Worm (Caenorhabditis elegans): ENCODE data around the gene str-63.

Gene str-63

ce11 chrV:3347486-3347885, 3.9 kb upstream of the str-63 start:
- peak; percentile 57 for TF ChIP-seq F13H6.1 (tag; optimal IDR thresholded peaks at IDR 0.05)
- TF ChIP-seq sma-9 (GFP tag; optimal IDR thresholded peaks at IDR 0.05), result peak; percentile 88
- TF ChIP-seq sma-9 (tag; optimal IDR thresholded peaks at IDR 0.05), result no peak
- peak in 1 of 2 experiments; percentile 36 for TF ChIP-seq lsy-2 (tag; optimal IDR thresholded peaks at IDR 0.05)
- no peak for TF ChIP-seq unc-62 (GFP tag; optimal IDR thresholded peaks at IDR 0.05)

ce11 chrV:3349877-3350276, 1.5 kb upstream of the str-63 start, which contains the start of gene C17B7.15:
Gene C17B7.15 (plus strand): TSS chrV:3350177.
- no peak for TF ChIP-seq blmp-1 (tag; optimal IDR thresholded peaks at IDR 0.05; ENCODE audit: insufficient read depth)
- TF ChIP-seq sma-9 (GFP tag; optimal IDR thresholded peaks at IDR 0.05), result peak; percentile 25
- no peak for TF ChIP-seq sma-9 (tag; optimal IDR thresholded peaks at IDR 0.05)
- no peak for TF ChIP-seq unc-39 (tag; optimal IDR thresholded peaks at IDR 0.05)
- no peak for TF ChIP-seq nhr-12 (tag; optimal IDR thresholded peaks at IDR 0.05)
- TF ChIP-seq ztf-11 (tag; optimal IDR thresholded peaks at IDR 0.05), result no peak
- no peak for TF ChIP-seq ceh-82 (tag; optimal IDR thresholded peaks at IDR 0.05)
- TF ChIP-seq nhr-6 (tag; optimal IDR thresholded peaks at IDR 0.05), result no peak

- no peak for TF ChIP-seq ZK546.5 (tag; optimal IDR thresholded peaks at IDR 0.05)
- no peak for TF ChIP-seq unc-39 (tag; optimal IDR thresholded peaks at IDR 0.05)
- no peak for TF ChIP-seq fos-1 (tag; optimal IDR thresholded peaks at IDR 0.05)
- no peak for TF ChIP-seq zag-1 (tag; optimal IDR thresholded peaks at IDR 0.05)
- no peak for TF ChIP-seq ztf-1 (GFP tag; conservative IDR thresholded peaks at IDR 0.05)
- no peak for TF ChIP-seq lin-13 (GFP tag; optimal IDR thresholded peaks at IDR 0.05)
- no peak for TF ChIP-seq egl-27 (tag; optimal IDR thresholded peaks at IDR 0.05)
- TF ChIP-seq nhr-77 (tag; optimal IDR thresholded peaks at IDR 0.05), result no peak
- no peak for TF ChIP-seq R02D3.7 (tag; optimal IDR thresholded peaks at IDR 0.05)
- TF ChIP-seq nhr-129 (tag; optimal IDR thresholded peaks at IDR 0.05), result no peak
- TF ChIP-seq mdl-1 (tag; optimal IDR thresholded peaks at IDR 0.05), result no peak
- TF ChIP-seq sma-9 (GFP tag; optimal IDR thresholded peaks at IDR 0.05), result no peak
- no peak for TF ChIP-seq sma-9 (tag; optimal IDR thresholded peaks at IDR 0.05)
Measured at ce11 chrV:3352925-3353324, 1.6 kb downstream of the str-63 start, which contains the start of gene C17B7.12. Gene C17B7.12 (plus strand): TSS chrV:3353225.

- TF ChIP-seq sma-9 (GFP tag; optimal IDR thresholded peaks at IDR 0.05) (peak; percentile 23), sma-9 (tag; optimal IDR thresholded peaks at IDR 0.05) (no peak), elt-1 (tag; optimal IDR thresholded peaks at IDR 0.05) (peak; percentile 2), egl-27 (tag; optimal IDR thresholded peaks at IDR 0.05) (no peak)
Measured at ce11 chrV:3355544-3355943, 4.2 kb downstream of the str-63 start.

ce11 chrV:3357106-3357505, 5.7 kb downstream of the str-63 start, which contains the start of gene scrm-3:
Gene scrm-3 (minus strand): TSS chrV:3357206.
- no peak for TF ChIP-seq Y55F3AM.14 (GFP tag; optimal IDR thresholded peaks at IDR 0.05)
- no peak for TF ChIP-seq blmp-1 (tag; optimal IDR thresholded peaks at IDR 0.05; ENCODE audit: insufficient read depth)
- TF ChIP-seq sma-9 (GFP tag; optimal IDR thresholded peaks at IDR 0.05), result no peak
- TF ChIP-seq sma-9 (tag; optimal IDR thresholded peaks at IDR 0.05), result no peak
- TF ChIP-seq C34F6.9 (tag; optimal IDR thresholded peaks at IDR 0.05), result no peak
- TF ChIP-seq ZK546.5 (tag; optimal IDR thresholded peaks at IDR 0.05), result no peak
- no peak for TF ChIP-seq lin-11 (tag; optimal IDR thresholded peaks at IDR 0.05)
- TF ChIP-seq nhr-10 (tag; optimal IDR thresholded peaks at IDR 0.05), result no peak
- no peak for TF ChIP-seq zag-1 (tag; optimal IDR thresholded peaks at IDR 0.05)
- no peak for TF ChIP-seq aly-2 (tag; optimal IDR thresholded peaks at IDR 0.05)
- TF ChIP-seq ztf-4 (tag; optimal IDR thresholded peaks at IDR 0.05), result no peak

- no peak for TF ChIP-seq nhr-6 (tag; optimal IDR thresholded peaks at IDR 0.05)
- TF ChIP-seq unc-62 (GFP tag; optimal IDR thresholded peaks at IDR 0.05), result no peak
- TF ChIP-seq nhr-10 (tag; optimal IDR thresholded peaks at IDR 0.05), result no peak
- no peak for TF ChIP-seq ZK546.5 (tag; optimal IDR thresholded peaks at IDR 0.05)
- no peak for TF ChIP-seq dmd-4 (tag; optimal IDR thresholded peaks at IDR 0.05)
- TF ChIP-seq ama-1 (optimal IDR thresholded peaks at IDR 0.05), result no peak
- no peak for TF ChIP-seq unc-55 (GFP tag; optimal IDR thresholded peaks at IDR 0.05)
- no peak for TF ChIP-seq blmp-1 (tag; optimal IDR thresholded peaks at IDR 0.05; ENCODE audit: insufficient read depth)
- TF ChIP-seq lsy-2 (tag; optimal IDR thresholded peaks at IDR 0.05), result no peak
- no peak for TF ChIP-seq unc-39 (tag; optimal IDR thresholded peaks at IDR 0.05)
- no peak for TF ChIP-seq sem-4 (tag; optimal IDR thresholded peaks at IDR 0.05)
- no peak for TF ChIP-seq C34F6.9 (tag; optimal IDR thresholded peaks at IDR 0.05)
Measured at ce11 chrV:3358267-3358666, 6.9 kb downstream of the str-63 start, which contains the start of gene C04E12.5. Gene C04E12.5 (plus strand): TSS chrV:3358567.
